Fruit fly (Drosophila melanogaster) whole organism: Measurements from ENCODE around the gene CG13930.

Experiments
- CG8478 ChIP-seq: fragments of >200 bp; optimal IDR thresholded peaks from 2 replicates; lab custom pipeline; 2018; ENCODE audit warnings: inconsistent platforms
- EcR ChIP-seq, 2 experiments: fragments of >200 bp; optimal IDR thresholded peaks; 2 replicates each; lab custom pipeline; 2017; ENCODE audit warnings: missing biosample characterization in 2 of 2, missing genetic modification characterization in 2 of 2, missing genetic modification reagents in 2 of 2

- TF ChIP-seq CG8478 (lab: Kevin White, UChicago) (no peak), EcR (GFP tag; optimal IDR thresholded peaks at IDR 0.05; lab: Kevin White, UChicago) (no peak)
Observed at dm6 chr3L:1672627-1673026, at the start of gene CG13930.
